Worm (Caenorhabditis elegans): ENCODE data around the gene K09C4.10.
A peak's percentile ranks its signal among the peaks of the same experiment; 100 is the strongest.

K09C4.10 gene

DNA sequence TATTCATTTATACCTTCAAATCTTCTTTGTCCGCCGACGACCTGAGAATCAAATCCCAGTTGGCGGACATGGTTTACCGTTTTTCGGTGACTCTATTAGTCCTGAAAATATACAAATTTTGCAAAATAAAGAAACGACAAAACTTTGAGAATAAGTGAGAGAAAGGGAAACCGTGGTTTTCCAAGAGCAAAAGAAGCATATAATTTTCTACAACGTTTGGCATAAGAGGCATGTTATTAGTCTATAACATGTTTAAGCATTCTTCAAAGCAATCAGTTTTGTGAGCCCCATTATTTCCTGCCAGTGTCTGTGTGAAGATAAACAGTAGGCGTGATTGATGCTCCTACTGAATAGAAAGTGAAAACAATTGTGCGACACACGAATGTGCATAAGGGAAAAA lies at the start of gene K09C4.10:
K09C4.10 (minus strand) TSS at position 101 of the 400 bp plus-strand sequence.
- TF ChIP-seq dsc-1 (tag; optimal IDR thresholded peaks at IDR 0.05), result no peak
- no peak for TF ChIP-seq nhr-12 (tag; optimal IDR thresholded peaks at IDR 0.05)
- TF ChIP-seq blmp-1 (tag; optimal IDR thresholded peaks at IDR 0.05), result no peak
- no peak for TF ChIP-seq mdl-1 (tag; optimal IDR thresholded peaks at IDR 0.05)
- no peak for TF ChIP-seq snu-23 (GFP tag; optimal IDR thresholded peaks at IDR 0.05)
- TF ChIP-seq hlh-17 (GFP tag; optimal IDR thresholded peaks at IDR 0.05; ENCODE audit: borderline replicate concordance), result no peak
- TF ChIP-seq tbx-2 (tag; optimal IDR thresholded peaks at IDR 0.05), result no peak
- TF ChIP-seq lir-3 (tag; optimal IDR thresholded peaks at IDR 0.05; ENCODE audit: poor library complexity), result no peak
- TF ChIP-seq ceh-8 (GFP tag; optimal IDR thresholded peaks at IDR 0.05), result no peak
- no peak for TF ChIP-seq fkh-8 (tag; optimal IDR thresholded peaks at IDR 0.05)
- TF ChIP-seq C34B4.2 (tag; optimal IDR thresholded peaks at IDR 0.05), result no peak
- TF ChIP-seq grh-1 (GFP tag; IDR thresholded peaks at IDR 0.05), result no peak
- TF ChIP-seq pax-3 (tag; optimal IDR thresholded peaks at IDR 0.05), result no peak
- TF ChIP-seq nhr-28 (tag; optimal IDR thresholded peaks at IDR 0.05), result no peak

DNA sequence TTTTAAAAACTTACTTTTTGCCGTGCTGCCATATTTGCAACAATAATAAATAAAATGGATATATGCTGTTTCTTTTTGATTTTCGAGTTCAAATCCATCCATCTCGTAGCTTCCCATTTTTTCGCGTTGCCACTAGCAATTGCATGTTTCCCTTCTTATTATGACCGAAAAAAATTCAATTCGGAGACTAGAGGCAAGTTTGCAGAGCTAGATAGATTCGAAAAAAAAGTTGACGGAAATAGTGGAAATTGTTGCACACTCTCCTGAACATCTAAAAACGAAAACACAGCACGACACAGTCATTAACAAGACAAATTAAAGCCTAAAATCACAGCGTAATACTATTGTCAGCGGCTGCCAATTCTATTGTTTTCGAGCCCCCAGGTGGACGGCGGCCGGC lies 46.1 kb upstream of the K09C4.10 start, which contains the start of gene F11D5.6:
F11D5.6 (minus strand) TSS at position 101 of the 400 bp plus-strand sequence.
- TF ChIP-seq pag-3 (tag; optimal IDR thresholded peaks at IDR 0.05; ENCODE audit: borderline replicate concordance, insufficient read depth) (no peak), efl-3 (GFP tag; optimal IDR thresholded peaks at IDR 0.05) (no peak), hlh-17 (GFP tag; optimal IDR thresholded peaks at IDR 0.05; ENCODE audit: borderline replicate concordance) (no peak), ets-5 (GFP tag; IDR thresholded peaks at IDR 0.05) (no peak), lsy-2 (tag; optimal IDR thresholded peaks at IDR 0.05) (no peak)

DNA sequence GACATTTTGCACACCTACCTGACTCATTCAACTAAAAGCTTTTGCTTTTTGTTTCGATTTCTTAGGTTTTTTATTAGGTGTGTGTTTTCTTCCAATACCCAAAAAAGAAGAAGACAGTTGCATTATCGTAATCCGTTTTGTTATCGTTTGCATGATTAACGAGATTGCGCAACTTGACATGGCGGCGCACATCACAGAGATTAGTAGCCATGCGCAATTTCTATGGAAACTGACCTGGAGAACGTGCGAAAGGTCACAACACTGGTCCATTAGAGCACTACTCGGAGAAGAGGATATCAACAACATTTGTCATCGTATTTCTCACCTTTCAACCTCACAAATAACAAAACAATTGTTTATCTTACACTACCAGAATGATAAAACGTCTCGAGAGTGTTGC lies 36.8 kb upstream of the K09C4.10 start:
- TF ChIP-seq nhr-20 (tag; optimal IDR thresholded peaks at IDR 0.05) (no peak), efl-1 (optimal IDR thresholded peaks at IDR 0.05) (no peak), efl-1 (GFP tag; optimal IDR thresholded peaks at IDR 0.05 in 1 of 2) (peak in 1 of 2 experiments; percentile 49), unc-30 (tag; optimal IDR thresholded peaks at IDR 0.05) (no peak), unc-62 (GFP tag; optimal IDR thresholded peaks at IDR 0.05) (no peak)

DNA sequence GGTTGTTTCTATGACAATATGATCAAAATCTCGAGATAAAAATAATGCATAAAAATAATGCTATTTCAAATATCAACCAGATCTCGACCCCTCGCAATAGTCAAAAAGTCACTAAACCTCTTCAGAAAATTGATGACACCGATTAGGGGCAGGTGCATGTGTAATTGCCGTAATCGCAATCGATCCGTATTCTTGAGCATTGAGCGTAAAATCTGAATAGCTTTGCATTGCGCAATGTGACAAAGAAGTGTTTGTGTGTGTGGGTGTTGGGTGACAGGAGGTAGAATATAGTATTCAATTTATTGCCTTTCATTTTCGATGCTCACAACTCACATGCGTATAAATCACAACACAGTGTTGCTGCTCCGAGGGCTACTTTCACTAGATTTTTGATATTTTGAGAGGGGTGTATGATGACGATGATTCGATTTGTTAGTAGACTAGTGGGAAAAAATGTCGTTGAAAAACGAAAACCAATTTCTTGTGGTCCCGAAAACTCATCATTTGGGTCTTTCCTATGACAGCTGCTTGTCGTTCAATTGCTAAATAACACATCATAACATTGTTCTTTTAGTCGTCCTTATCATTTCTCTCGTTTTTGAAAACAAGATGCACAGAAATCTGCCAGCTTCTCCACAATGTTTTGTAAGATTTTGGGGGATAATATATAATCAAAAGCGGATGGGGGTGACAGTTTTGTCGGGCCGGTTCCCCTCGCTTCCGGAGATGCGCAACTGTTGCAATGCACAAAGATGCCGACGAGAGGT lies 36.0 kb upstream of the K09C4.10 start:
- no peak for TF ChIP-seq efl-1 (optimal IDR thresholded peaks at IDR 0.05)
- TF ChIP-seq efl-1 (GFP tag; optimal IDR thresholded peaks at IDR 0.05 in 1 of 2), result peak in 1 of 2 experiments; percentile 7
- no peak for TF ChIP-seq ceh-82 (tag; optimal IDR thresholded peaks at IDR 0.05)

DNA sequence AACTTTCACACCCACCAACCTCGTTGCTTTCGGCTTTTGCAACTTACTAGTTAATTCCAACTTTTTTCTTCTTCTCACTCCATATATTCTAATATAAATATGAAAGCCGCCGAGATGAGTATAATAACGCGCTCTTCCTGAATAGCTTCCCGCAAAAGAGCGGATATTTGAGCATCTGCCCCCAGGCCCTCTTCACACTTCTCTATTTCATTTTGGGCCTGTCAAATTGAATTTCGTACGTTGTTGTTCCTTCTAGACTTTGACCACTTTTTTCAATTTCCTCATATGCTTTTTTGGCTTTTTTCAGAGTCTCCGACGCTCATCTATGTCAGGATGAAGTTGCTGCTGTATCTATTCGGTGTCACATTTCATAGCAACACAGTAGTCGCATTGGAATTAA lies 35.0 kb upstream of the K09C4.10 start, which contains the start of gene ddr-2:
ddr-2 (plus strand) TSS at position 301 of the 400 bp plus-strand sequence.
- TF ChIP-seq nhr-76 (tag; optimal IDR thresholded peaks at IDR 0.05), result no peak
- no peak for TF ChIP-seq ztf-11 (tag; optimal IDR thresholded peaks at IDR 0.05)
- TF ChIP-seq C04F5.9 (tag; optimal IDR thresholded peaks at IDR 0.05), result no peak
- TF ChIP-seq mab-9 (GFP tag; IDR thresholded peaks at IDR 0.05), result no peak
- TF ChIP-seq ceh-88 (GFP tag; IDR thresholded peaks at IDR 0.05), result no peak
- TF ChIP-seq grh-1 (GFP tag; IDR thresholded peaks at IDR 0.05), result no peak
- TF ChIP-seq nhr-90 (tag; optimal IDR thresholded peaks at IDR 0.05; ENCODE audit: poor library complexity), result no peak
- no peak for TF ChIP-seq lir-3 (tag; optimal IDR thresholded peaks at IDR 0.05; ENCODE audit: poor library complexity)
- no peak for TF ChIP-seq lin-15B (tag; optimal IDR thresholded peaks at IDR 0.05)
- TF ChIP-seq efl-3 (GFP tag; optimal IDR thresholded peaks at IDR 0.05), result no peak
- TF ChIP-seq dpl-1 (GFP tag; optimal IDR thresholded peaks at IDR 0.05), result no peak
- no peak for TF ChIP-seq ama-1 (optimal IDR thresholded peaks at IDR 0.05)
